Fruit fly (Drosophila melanogaster) whole organism, embryonic: Measurements from ENCODE around the gene Rnb.

Experiments
- ATbp ChIP-seq: fragments of 200-800 bp; sonication (Bioruptor generic); optimal IDR thresholded peaks from 2 replicates; lab custom pipeline; 2017; ENCODE audit warnings: missing biosample characterization, mild to moderate bottlenecking, missing genetic modification characterization, missing genetic modification reagents
- BtbVII ChIP-seq: fragments of 200-800 bp; sonication (Bioruptor generic); optimal IDR thresholded peaks from 3 replicates; lab custom pipeline; 2017; ENCODE audit warnings: missing biosample characterization, mild to moderate bottlenecking, missing genetic modification characterization
- CG11723 ChIP-seq: fragments of 200-800 bp; sonication (Bioruptor generic); optimal IDR thresholded peaks from 2 replicates; lab custom pipeline; 2017; ENCODE audit warnings: missing biosample characterization, mild to moderate bottlenecking, missing genetic modification characterization
- CG12071 ChIP-seq: fragments of 200-800 bp; sonication (Bioruptor generic); optimal IDR thresholded peaks from 3 replicates; lab custom pipeline; 2018; ENCODE audit warnings: missing biosample characterization, mild to moderate bottlenecking, missing genetic modification characterization
- CG14014 ChIP-seq: fragments of 200-800 bp; sonication (Bioruptor generic); IDR thresholded peaks from 2 replicates; pipeline ENCODE4 v1.3.6; 2022; ENCODE audit warnings: missing biosample characterization, missing genetic modification characterization
- CG16779 ChIP-seq: fragments of 200-800 bp; sonication (Bioruptor generic); IDR thresholded peaks from 2 replicates; pipeline ENCODE4 v1.3.6; 2022; ENCODE audit warnings: missing biosample characterization, missing genetic modification characterization
- CG17802 ChIP-seq: fragments of 200-800 bp; sonication (Bioruptor generic); optimal IDR thresholded peaks from 2 replicates; lab custom pipeline; 2018; ENCODE audit warnings: missing biosample characterization, mild to moderate bottlenecking, missing genetic modification characterization, moderate library complexity
- CG18262 ChIP-seq: fragments of 200-800 bp; optimal IDR thresholded peaks from 3 replicates; lab custom pipeline; 2019; ENCODE audit warnings: missing biosample characterization, mild to moderate bottlenecking, missing genetic modification characterization, moderate library complexity
- CG18764 ChIP-seq: fragments of 200-800 bp; sonication (Bioruptor generic); optimal IDR thresholded peaks from 3 replicates; lab custom pipeline; 2016; ENCODE audit warnings: missing biosample characterization, missing genetic modification characterization
- CG2129 ChIP-seq: fragments of 200-800 bp; sonication (Bioruptor generic); IDR thresholded peaks from 2 replicates; pipeline ENCODE4 v1.3.6; 2022; ENCODE audit warnings: missing biosample characterization, missing genetic modification characterization; ENCODE audit not compliant: partially characterized antibody
- CG2199 ChIP-seq: fragments of 200-800 bp; sonication (Bioruptor generic); IDR thresholded peaks from 3 replicates; pipeline ENCODE4 v1.3.6; 2022; ENCODE audit warnings: missing biosample characterization, missing genetic modification characterization
- CG32772 ChIP-seq: fragments of 200-800 bp; sonication (Bioruptor generic); IDR thresholded peaks from 2 replicates; pipeline ENCODE4 v1.3.6; 2022; ENCODE audit warnings: missing biosample characterization, missing genetic modification characterization
- CG34422 ChIP-seq: fragments of 200-800 bp; sonication (Bioruptor generic); IDR thresholded peaks from 3 replicates; pipeline ENCODE4 v1.3.6; 2022; ENCODE audit warnings: missing biosample characterization, missing genetic modification characterization
- CG4328 ChIP-seq: fragments of 200-800 bp; sonication (Bioruptor generic); optimal IDR thresholded peaks from 3 replicates; lab custom pipeline; 2017; ENCODE audit warnings: missing biosample characterization, missing genetic modification reagents, missing genetic modification characterization
- CG4360 ChIP-seq: fragments of 200-800 bp; sonication (Bioruptor generic); IDR thresholded peaks from 2 replicates; pipeline ENCODE4 v1.3.6; 2022; ENCODE audit warnings: missing biosample characterization, missing genetic modification characterization
- CG4730 ChIP-seq: fragments of 200-800 bp; sonication (Bioruptor generic); IDR thresholded peaks from 2 replicates; pipeline ENCODE4 v1.3.6; 2022; ENCODE audit warnings: missing biosample characterization, missing genetic modification characterization
- CG5180 ChIP-seq: fragments of 200-800 bp; sonication (Bioruptor generic); optimal IDR thresholded peaks from 3 replicates; lab custom pipeline; 2017; ENCODE audit warnings: missing biosample characterization, missing genetic modification characterization, mild to moderate bottlenecking, moderate library complexity, missing genetic modification reagents
- CG5245 ChIP-seq: fragments of 200-800 bp; sonication (Bioruptor generic); optimal IDR thresholded peaks from 3 replicates; lab custom pipeline; 2016; ENCODE audit warnings: missing biosample characterization, missing genetic modification characterization
- CG7928 ChIP-seq: fragments of 200-800 bp; sonication (Bioruptor generic); optimal IDR thresholded peaks from 2 replicates; lab custom pipeline; 2017; ENCODE audit warnings: missing biosample characterization, mild to moderate bottlenecking, missing genetic modification characterization
- GATAe ChIP-seq: fragments of 200-800 bp; sonication (Bioruptor generic); conservative IDR thresholded peaks from 2 replicates; pipeline ENCODE4 v1.3.6; 2022; ENCODE audit warnings: missing biosample characterization, missing genetic modification characterization
- HLHmδ ChIP-seq: fragments of 200-800 bp; sonication (Bioruptor generic); optimal IDR thresholded peaks from 2 replicates; lab custom pipeline; 2018; ENCODE audit warnings: missing biosample characterization, mild to moderate bottlenecking, missing genetic modification characterization, moderate library complexity
- HmgD ChIP-seq: fragments of 200-800 bp; sonication (Bioruptor generic); optimal IDR thresholded peaks from 3 replicates; lab custom pipeline; 2016; ENCODE audit warnings: missing biosample characterization, missing genetic modification characterization
- Hr39 ChIP-seq: fragments of >200 bp; optimal IDR thresholded peaks from 2 replicates; lab custom pipeline; 2017
- NC2α ChIP-seq: fragments of 200-800 bp; sonication (Bioruptor generic); optimal IDR thresholded peaks from 2 replicates; lab custom pipeline; 2016; ENCODE audit warnings: missing biosample characterization, missing genetic modification characterization
- PHDP ChIP-seq: fragments of 200-800 bp; sonication (Bioruptor generic); optimal IDR thresholded peaks from 3 replicates; lab custom pipeline; 2018; ENCODE audit warnings: missing biosample characterization, mild to moderate bottlenecking, missing genetic modification characterization, moderate library complexity
- Ravus ChIP-seq: fragments of 200-800 bp; sonication (Bioruptor generic); IDR thresholded peaks from 2 replicates; pipeline ENCODE4 v1.3.6; 2022; ENCODE audit warnings: missing biosample characterization, missing genetic modification characterization
- Sry-β ChIP-seq: fragments of 200-800 bp; sonication (Bioruptor generic); optimal IDR thresholded peaks from 2 replicates; lab custom pipeline; 2018; ENCODE audit warnings: missing biosample characterization, mild to moderate bottlenecking, missing genetic modification characterization, moderate library complexity
- Usf ChIP-seq: fragments of 200-800 bp; sonication (Bioruptor generic); optimal IDR thresholded peaks from 2 replicates; lab custom pipeline; 2017; ENCODE audit warnings: missing genotype, missing biosample characterization, missing genetic modification characterization
- Xrp1 ChIP-seq: fragments of 200-800 bp; sonication (Bioruptor generic); IDR thresholded peaks from 2 replicates; pipeline ENCODE4 v1.3.6; 2022; ENCODE audit warnings: missing biosample characterization, missing genetic modification characterization
- crc ChIP-seq: fragments of 200-800 bp; sonication (Bioruptor generic); optimal IDR thresholded peaks from 2 replicates; lab custom pipeline; 2016; ENCODE audit warnings: missing biosample characterization, missing genetic modification characterization
- dm ChIP-seq: fragments of 200-800 bp; sonication (Bioruptor generic); optimal IDR thresholded peaks from 3 replicates; lab custom pipeline; 2016; ENCODE audit warnings: missing biosample characterization, missing genetic modification characterization
- emc ChIP-seq: fragments of 200-800 bp; sonication (Bioruptor generic); optimal IDR thresholded peaks from 2 replicates; lab custom pipeline; 2016; ENCODE audit warnings: missing biosample characterization, missing genetic modification characterization
- eve ChIP-seq, 2 experiments: fragments of >200 bp; optimal IDR thresholded peaks; 2 replicates each; lab custom pipeline; 2017; ENCODE audit warnings: missing biosample characterization in 2 of 2, missing genetic modification characterization in 2 of 2
- ind ChIP-seq: fragments of 200-800 bp; sonication (Bioruptor generic); optimal IDR thresholded peaks from 3 replicates; lab custom pipeline; 2016; ENCODE audit warnings: missing biosample characterization, missing genetic modification characterization
- jing ChIP-seq: fragments of 200-800 bp; sonication (Bioruptor generic); optimal IDR thresholded peaks from 2 replicates; lab custom pipeline; 2018; ENCODE audit warnings: missing biosample characterization, mild to moderate bottlenecking, missing genetic modification characterization
- kni ChIP-seq: fragments of 200-800 bp; sonication (Bioruptor generic); optimal IDR thresholded peaks from 3 replicates; lab custom pipeline; 2017; ENCODE audit warnings: mild to moderate bottlenecking, missing biosample characterization, missing genetic modification reagents, missing genetic modification characterization
- nom ChIP-seq: fragments of 200-800 bp; sonication (Bioruptor generic); optimal IDR thresholded peaks from 2 replicates; lab custom pipeline; 2017; ENCODE audit warnings: missing biosample characterization, missing genetic modification characterization, mild to moderate bottlenecking, moderate library complexity, missing genetic modification reagents
- p53 ChIP-seq: fragments of 200-800 bp; sonication (Bioruptor generic); optimal IDR thresholded peaks from 2 replicates; lab custom pipeline; 2016; ENCODE audit warnings: missing biosample characterization, missing genetic modification characterization
- pfk ChIP-seq: fragments of 200-800 bp; sonication (Bioruptor generic); optimal IDR thresholded peaks from 2 replicates; lab custom pipeline; 2018; ENCODE audit warnings: missing biosample characterization, mild to moderate bottlenecking, missing genetic modification characterization, moderate library complexity
- pho ChIP-seq: fragments of 200-800 bp; sonication (Bioruptor generic); optimal IDR thresholded peaks from 2 replicates; lab custom pipeline; 2016; ENCODE audit warnings: missing biosample characterization, missing genetic modification characterization
- pita ChIP-seq: fragments of 200-800 bp; sonication (Bioruptor generic); optimal IDR thresholded peaks from 2 replicates; lab custom pipeline; 2017; ENCODE audit warnings: missing biosample characterization, mild to moderate bottlenecking, missing genetic modification characterization
- ranshi ChIP-seq: fragments of 200-800 bp; sonication (Bioruptor generic); IDR thresholded peaks from 2 replicates; pipeline ENCODE4 v1.3.6; 2022; ENCODE audit warnings: missing biosample characterization, missing genetic modification characterization
- row ChIP-seq: fragments of 200-800 bp; sonication (Bioruptor generic); IDR thresholded peaks from 3 replicates; pipeline ENCODE4 v1.3.6; 2022; ENCODE audit warnings: missing biosample characterization, missing genetic modification characterization
- run ChIP-seq: fragments of 200-800 bp; sonication (Bioruptor generic); optimal IDR thresholded peaks from 3 replicates; lab custom pipeline; 2018; ENCODE audit warnings: missing biosample characterization, mild to moderate bottlenecking, missing genetic modification characterization
- sim ChIP-seq: fragments of 200-800 bp; sonication (Bioruptor generic); IDR thresholded peaks from 2 replicates; pipeline ENCODE4 v1.3.6; 2022; ENCODE audit warnings: missing biosample characterization, missing genetic modification characterization
- slou ChIP-seq: fragments of 200-800 bp; sonication (Bioruptor generic); optimal IDR thresholded peaks from 3 replicates; lab custom pipeline; 2016; ENCODE audit warnings: missing biosample characterization, missing genetic modification characterization
- stc ChIP-seq: fragments of 200-800 bp; sonication (Bioruptor generic); IDR thresholded peaks from 2 replicates; pipeline ENCODE4 v1.3.6; 2022; ENCODE audit warnings: missing biosample characterization, missing genetic modification characterization
- ttk ChIP-seq: fragments of 200-800 bp; sonication (Bioruptor generic); IDR thresholded peaks from 2 replicates; pipeline ENCODE4 v2.1.2; 2022; ENCODE audit warnings: missing biosample characterization, missing genetic modification characterization
- unpg ChIP-seq: fragments of 200-800 bp; sonication (Bioruptor generic); optimal IDR thresholded peaks from 3 replicates; lab custom pipeline; 2018; ENCODE audit warnings: missing biosample characterization, mild to moderate bottlenecking, missing genetic modification characterization, moderate library complexity
- wor ChIP-seq: fragments of 200-800 bp; sonication (Bioruptor generic); IDR thresholded peaks from 2 replicates; pipeline ENCODE4 v1.3.6; 2022; ENCODE audit warnings: missing biosample characterization, missing genetic modification characterization
- zfh2 ChIP-seq: fragments of 200-800 bp; sonication (Bioruptor generic); optimal IDR thresholded peaks from 2 replicates; lab custom pipeline; 2016; ENCODE audit warnings: missing biosample characterization, missing genetic modification characterization

Rnb gene

dm6 chr3R:29773833-29774324 is 25.3 kb downstream of the Rnb start:
- peak; percentile 19 for TF ChIP-seq nom (GFP tag; lab: Kevin White, UChicago)
- TF ChIP-seq CG7928 (GFP tag; lab: Kevin White, UChicago): peak; percentile 11
- TF ChIP-seq CG12071 (GFP tag; lab: Kevin White, UChicago): peak; percentile 70
- no peak for TF ChIP-seq Sry-β (GFP tag; lab: Kevin White, UChicago)
- TF ChIP-seq ind (GFP tag; lab: Kevin White, UChicago): peak; percentile 81
- peak; percentile 56 for TF ChIP-seq Usf (GFP tag; lab: Kevin White, UChicago)
- TF ChIP-seq run (tag; lab: Kevin White, UChicago): no peak
- TF ChIP-seq PHDP (tag; lab: Kevin White, UChicago): peak; percentile 74
- peak; percentile 91 for TF ChIP-seq GATAe (GFP tag; lab: Robert Waterston, UW)
- TF ChIP-seq row (GFP tag; lab: Robert Waterston, UW): peak; percentile 94
- peak; percentile 86 for TF ChIP-seq pho (GFP tag; lab: Kevin White, UChicago)
- TF ChIP-seq HLHmδ (GFP tag; lab: Kevin White, UChicago): no peak
- peak; percentile 62 for TF ChIP-seq Xrp1 (GFP tag; lab: Robert Waterston, UW)
- TF ChIP-seq wor (GFP tag; lab: Robert Waterston, UW): peak; percentile 68; the same call in 1 of the 2 replicates
- peak; percentile 68 for TF ChIP-seq emc
- peak; percentile 8 for TF ChIP-seq CG17802
- TF ChIP-seq CG2199 (GFP tag; lab: Robert Waterston, UW): no peak
- TF ChIP-seq stc (GFP tag; lab: Robert Waterston, UW): peak; percentile 60; the same call in 1 of the 2 replicates
- peak; percentile 41 for TF ChIP-seq CG11723 (GFP tag; lab: Kevin White, UChicago)
- peak; percentile 9 for TF ChIP-seq CG5180 (GFP tag; lab: Kevin White, UChicago)
- TF ChIP-seq CG4730: peak; percentile 64; the same call in 1 of the 2 replicates
- peak; percentile 64 for TF ChIP-seq slou (GFP tag; lab: Kevin White, UChicago)
- TF ChIP-seq CG32772: peak; percentile 57
- TF ChIP-seq CG34422 (GFP tag; lab: Robert Waterston, UW): no peak
- peak; percentile 52 for TF ChIP-seq jing (GFP tag; lab: Kevin White, UChicago)
- TF ChIP-seq CG18764 (GFP tag; lab: Kevin White, UChicago): no peak
- TF ChIP-seq ranshi (GFP tag; lab: Robert Waterston, UW): peak; percentile 67; the same call in 1 of the 2 replicates
- peak; percentile 18 for TF ChIP-seq ATbp (GFP tag; lab: Kevin White, UChicago)
- TF ChIP-seq CG5245: peak; percentile 30
- TF ChIP-seq Ravus (GFP tag; lab: Robert Waterston, UW): no peak
- TF ChIP-seq CG4328 (GFP tag; lab: Kevin White, UChicago): peak; percentile 5
- peak; percentile 41; the same call in 1 of the 2 replicates for TF ChIP-seq ttk
- no peak for TF ChIP-seq HmgD (GFP tag; lab: Kevin White, UChicago)
- no peak for TF ChIP-seq pfk
- TF ChIP-seq sim (GFP tag; lab: Robert Waterston, UW): no peak
- peak; percentile 16 for TF ChIP-seq NC2α
- peak; percentile 88 for TF ChIP-seq zfh2 (GFP tag; lab: Kevin White, UChicago)
- TF ChIP-seq CG16779 (GFP tag; lab: Robert Waterston, UW): 0 out of 2 replicates have a peak, but pooled peaks have one; percentile 6
- peak; percentile 53 for TF ChIP-seq unpg
- no peak for TF ChIP-seq kni (GFP tag; lab: Kevin White, UChicago)
- TF ChIP-seq CG4360: no peak
- peak; percentile 26 for TF ChIP-seq p53 (GFP tag; lab: Kevin White, UChicago)
- no peak for TF ChIP-seq pita
- peak; percentile 33 for TF ChIP-seq BtbVII (GFP tag; lab: Kevin White, UChicago)
- TF ChIP-seq Hr39: no peak
- TF ChIP-seq CG2129 (GFP tag; lab: Robert Waterston, UW): no peak
- TF ChIP-seq dm (GFP tag; lab: Kevin White, UChicago): peak; percentile 33
- peak; percentile 75 for TF ChIP-seq CG14014 (GFP tag; lab: Robert Waterston, UW)
- TF ChIP-seq crc (GFP tag; lab: Kevin White, UChicago): peak; percentile 55
- peak in 1 of 2 experiments; percentile 96 for TF ChIP-seq eve (GFP tag; optimal IDR thresholded peaks at IDR 0.05; lab: Kevin White, UChicago)
- peak; percentile 33 for TF ChIP-seq CG18262 (tag; lab: Kevin White, UChicago)
